Fruit fly (Drosophila melanogaster) whole organism, embryonic: ENCODE data around the gene AstCC.

Experiments
- Aef1 ChIP-seq: fragments of 200-800 bp; sonication (Bioruptor generic); IDR thresholded peaks from 3 replicates; pipeline ENCODE4 v1.3.6; 2022; ENCODE audit warnings: missing biosample characterization, missing genetic modification characterization
- Atf3 ChIP-seq: fragments of 200-800 bp; sonication (Bioruptor generic); optimal IDR thresholded peaks from 3 replicates; lab custom pipeline; 2016; ENCODE audit warnings: missing biosample characterization, missing genetic modification characterization
- CG11723 ChIP-seq: fragments of 200-800 bp; sonication (Bioruptor generic); optimal IDR thresholded peaks from 2 replicates; lab custom pipeline; 2017; ENCODE audit warnings: missing biosample characterization, mild to moderate bottlenecking, missing genetic modification characterization
- CG12299 ChIP-seq: fragments of 200-800 bp; sonication (Bioruptor generic); optimal IDR thresholded peaks from 2 replicates; lab custom pipeline; 2018; ENCODE audit warnings: missing biosample characterization, mild to moderate bottlenecking, missing genetic modification characterization
- CG1233 ChIP-seq: fragments of 200-800 bp; sonication (Bioruptor generic); optimal IDR thresholded peaks from 4 replicates; lab custom pipeline; 2018; ENCODE audit warnings: missing biosample characterization, mild to moderate bottlenecking, missing genetic modification characterization
- CG12744 ChIP-seq: fragments of 200-800 bp; sonication (Bioruptor generic); optimal IDR thresholded peaks from 2 replicates; lab custom pipeline; 2016; ENCODE audit warnings: missing biosample characterization, missing genetic modification characterization
- CG13287 ChIP-seq: fragments of 200-800 bp; sonication (Bioruptor generic); IDR thresholded peaks from 2 replicates; pipeline ENCODE4 v1.3.6; 2022; ENCODE audit warnings: missing biosample characterization, missing genetic modification characterization; ENCODE audit not compliant: partially characterized antibody
- CG14441 ChIP-seq: fragments of 200-800 bp; sonication (Bioruptor generic); IDR thresholded peaks from 2 replicates; pipeline ENCODE4 v1.3.6; 2022; ENCODE audit warnings: missing biosample characterization, missing genetic modification characterization
- CG14710 ChIP-seq: fragments of 200-800 bp; sonication (Bioruptor generic); optimal IDR thresholded peaks from 3 replicates; lab custom pipeline; 2019; ENCODE audit warnings: missing biosample characterization, mild to moderate bottlenecking, missing genetic modification characterization, moderate library complexity
- CG1529 ChIP-seq: fragments of 200-800 bp; sonication (Bioruptor generic); optimal IDR thresholded peaks from 3 replicates; lab custom pipeline; 2018; ENCODE audit warnings: missing biosample characterization, missing genetic modification characterization
- CG15601 ChIP-seq: fragments of 200-800 bp; sonication (Bioruptor generic); optimal IDR thresholded peaks from 3 replicates; lab custom pipeline; 2019; ENCODE audit warnings: missing biosample characterization, mild to moderate bottlenecking, missing genetic modification characterization, moderate library complexity
- CG15696 ChIP-seq: fragments of 200-800 bp; sonication (Bioruptor generic); optimal IDR thresholded peaks from 2 replicates; lab custom pipeline; 2019; ENCODE audit warnings: missing biosample characterization, mild to moderate bottlenecking, missing genetic modification characterization, moderate library complexity
- CG1647 ChIP-seq: fragments of 200-800 bp; sonication (Bioruptor generic); optimal IDR thresholded peaks from 3 replicates; lab custom pipeline; 2016; ENCODE audit warnings: missing biosample characterization, missing genetic modification characterization
- CG16815 ChIP-seq: fragments of 200-800 bp; sonication (Bioruptor generic); optimal IDR thresholded peaks from 3 replicates; lab custom pipeline; 2017; ENCODE audit warnings: missing biosample characterization, mild to moderate bottlenecking, missing genetic modification characterization
- CG17568 ChIP-seq: fragments of 200-800 bp; sonication (Bioruptor generic); optimal IDR thresholded peaks from 2 replicates; lab custom pipeline; 2018; ENCODE audit warnings: missing biosample characterization, mild to moderate bottlenecking, missing genetic modification characterization, moderate library complexity
- CG18262 ChIP-seq: fragments of 200-800 bp; optimal IDR thresholded peaks from 3 replicates; lab custom pipeline; 2019; ENCODE audit warnings: missing biosample characterization, mild to moderate bottlenecking, missing genetic modification characterization, moderate library complexity
- CG2129 ChIP-seq: fragments of 200-800 bp; sonication (Bioruptor generic); IDR thresholded peaks from 2 replicates; pipeline ENCODE4 v1.3.6; 2022; ENCODE audit warnings: missing biosample characterization, missing genetic modification characterization; ENCODE audit not compliant: partially characterized antibody
- CG31224 ChIP-seq: fragments of 200-800 bp; sonication (Bioruptor generic); IDR thresholded peaks from 2 replicates; pipeline ENCODE4 v1.3.6; 2022; ENCODE audit warnings: missing biosample characterization, missing genetic modification characterization
- CG32532 ChIP-seq: fragments of 200-800 bp; sonication (Bioruptor generic); IDR thresholded peaks from 2 replicates; pipeline ENCODE4 v1.3.6; 2022; ENCODE audit warnings: missing biosample characterization, missing genetic modification characterization
- CG33213 ChIP-seq: fragments of 200-800 bp; sonication (Bioruptor generic); optimal IDR thresholded peaks from 3 replicates; lab custom pipeline; 2016; ENCODE audit warnings: missing biosample characterization, missing genetic modification characterization
- CG4424 ChIP-seq: fragments of 200-800 bp; sonication (Bioruptor generic); optimal IDR thresholded peaks from 3 replicates; lab custom pipeline; 2016; ENCODE audit warnings: missing biosample characterization, missing genetic modification characterization
- CG6654 ChIP-seq: fragments of 200-800 bp; sonication (Bioruptor generic); optimal IDR thresholded peaks from 2 replicates; lab custom pipeline; 2017; ENCODE audit warnings: missing biosample characterization, mild to moderate bottlenecking, missing genetic modification characterization
- CG8290 ChIP-seq, 3 experiments: fragments of 200-800 bp; sonication (Bioruptor generic); optimal IDR thresholded peaks; 2 replicates each; lab custom pipeline; 2016 to 2019; ENCODE audit warnings: missing biosample characterization in 3 of 3, missing genetic modification characterization in 3 of 3, mild to moderate bottlenecking in 2 of 3, moderate library complexity in 1 of 3
- Chrac-16 ChIP-seq: fragments of 200-800 bp; sonication (Bioruptor generic); optimal IDR thresholded peaks from 3 replicates; lab custom pipeline; 2016; ENCODE audit warnings: missing biosample characterization, missing genetic modification characterization
- CoRest ChIP-seq: fragments of 200-800 bp; sonication (Bioruptor generic); optimal IDR thresholded peaks from 3 replicates; lab custom pipeline; 2018; ENCODE audit warnings: missing biosample characterization, mild to moderate bottlenecking, missing genetic modification characterization, moderate library complexity
- D ChIP-seq, 2 experiments: fragments of 200-800 bp in 1 of 2; fragments of >200 bp in 1 of 2; sonication (Bioruptor generic) in 1 of 2; optimal IDR thresholded peaks; 2 replicates in 1 of 2; 3 replicates in 1 of 2; lab custom pipeline; 2017; ENCODE audit warnings: mild to moderate bottlenecking in 1 of 2, missing biosample characterization in 1 of 2, missing genetic modification characterization in 1 of 2, missing genetic modification reagents in 1 of 2
- Dp ChIP-seq: fragments of 200-800 bp; sonication (Bioruptor generic); optimal IDR thresholded peaks from 2 replicates; lab custom pipeline; 2018; ENCODE audit warnings: missing biosample characterization, mild to moderate bottlenecking, missing genetic modification characterization, moderate library complexity
- E2f1 ChIP-seq: fragments of 200-800 bp; sonication (Bioruptor generic); IDR thresholded peaks from 2 replicates; pipeline ENCODE4 v1.3.6; 2022; ENCODE audit warnings: missing biosample characterization, missing genetic modification characterization
- H2.0 ChIP-seq: fragments of 200-800 bp; sonication (Bioruptor generic); IDR thresholded peaks from 2 replicates; pipeline ENCODE4 v1.3.6; 2022; ENCODE audit warnings: missing biosample characterization, missing genetic modification characterization
- Lhr ChIP-seq: fragments of 200-800 bp; sonication (Bioruptor generic); optimal IDR thresholded peaks from 3 replicates; lab custom pipeline; 2017; ENCODE audit warnings: mild to moderate bottlenecking, missing biosample characterization, missing genetic modification reagents, missing genetic modification characterization
- Sin3A ChIP-seq: fragments of >200 bp; optimal IDR thresholded peaks from 2 replicates; lab custom pipeline; 2018
- Sry-β ChIP-seq: fragments of 200-800 bp; sonication (Bioruptor generic); optimal IDR thresholded peaks from 2 replicates; lab custom pipeline; 2018; ENCODE audit warnings: missing biosample characterization, mild to moderate bottlenecking, missing genetic modification characterization, moderate library complexity
- TFAM ChIP-seq: fragments of 200-800 bp; sonication (Bioruptor generic); optimal IDR thresholded peaks from 2 replicates; lab custom pipeline; 2017; ENCODE audit warnings: missing biosample characterization, missing genetic modification characterization, inconsistent platforms
- Xbp1 ChIP-seq: fragments of 200-800 bp; sonication (Bioruptor generic); optimal IDR thresholded peaks from 3 replicates; lab custom pipeline; 2016; ENCODE audit warnings: missing biosample characterization, mild to moderate bottlenecking, missing genetic modification characterization
- chn ChIP-seq: fragments of 200-800 bp; sonication (Bioruptor generic); optimal IDR thresholded peaks from 2 replicates; lab custom pipeline; 2016; ENCODE audit warnings: missing biosample characterization, missing genetic modification characterization
- dpn ChIP-seq, 2 experiments: fragments of 200-800 bp; sonication (Bioruptor generic); optimal IDR thresholded peaks; 3 replicates each; lab custom pipeline; 2016; ENCODE audit warnings: missing biosample characterization in 2 of 2, missing genetic modification characterization in 2 of 2
- dysf ChIP-seq: fragments of 200-800 bp; sonication (Bioruptor generic); IDR thresholded peaks from 3 replicates; pipeline ENCODE4 v1.3.6; 2022; ENCODE audit warnings: missing biosample characterization, missing genetic modification characterization
- emc ChIP-seq: fragments of 200-800 bp; sonication (Bioruptor generic); optimal IDR thresholded peaks from 2 replicates; lab custom pipeline; 2016; ENCODE audit warnings: missing biosample characterization, missing genetic modification characterization
- en ChIP-seq: fragments of 200-800 bp; sonication (Bioruptor generic); optimal IDR thresholded peaks from 2 replicates; lab custom pipeline; 2016; ENCODE audit warnings: missing biosample characterization, missing genetic modification characterization
- fd96Cb ChIP-seq: fragments of 200-800 bp; sonication (Bioruptor generic); optimal IDR thresholded peaks from 2 replicates; lab custom pipeline; 2018; ENCODE audit warnings: missing biosample characterization, mild to moderate bottlenecking, missing genetic modification characterization, moderate library complexity
- h ChIP-seq: fragments of >200 bp; optimal IDR thresholded peaks from 2 replicates; lab custom pipeline; 2017
- hbn ChIP-seq: fragments of 200-800 bp; sonication (Bioruptor generic); IDR thresholded peaks from 2 replicates; pipeline ENCODE4 v1.3.6; 2022; ENCODE audit warnings: missing biosample characterization, missing genetic modification characterization; ENCODE audit not compliant: partially characterized antibody
- pfk ChIP-seq: fragments of 200-800 bp; sonication (Bioruptor generic); optimal IDR thresholded peaks from 2 replicates; lab custom pipeline; 2018; ENCODE audit warnings: missing biosample characterization, mild to moderate bottlenecking, missing genetic modification characterization, moderate library complexity
- pho ChIP-seq: fragments of 200-800 bp; sonication (Bioruptor generic); optimal IDR thresholded peaks from 2 replicates; lab custom pipeline; 2016; ENCODE audit warnings: missing biosample characterization, missing genetic modification characterization
- sisA ChIP-seq: fragments of 200-800 bp; sonication (Bioruptor generic); IDR thresholded peaks from 2 replicates; pipeline ENCODE4 v1.3.6; 2022; ENCODE audit warnings: missing biosample characterization, missing genetic modification characterization
- sr ChIP-seq: fragments of 200-800 bp; sonication (Bioruptor generic); IDR thresholded peaks from 3 replicates; pipeline ENCODE4 v1.3.6; 2022; ENCODE audit warnings: missing biosample characterization, missing genetic modification characterization
- stc ChIP-seq: fragments of 200-800 bp; sonication (Bioruptor generic); IDR thresholded peaks from 2 replicates; pipeline ENCODE4 v1.3.6; 2022; ENCODE audit warnings: missing biosample characterization, missing genetic modification characterization
- unc-4 ChIP-seq: fragments of 200-800 bp; sonication (Bioruptor generic); IDR thresholded peaks from 2 replicates; pipeline ENCODE4 v1.3.6; 2022; ENCODE audit warnings: missing biosample characterization, missing genetic modification characterization; ENCODE audit not compliant: partially characterized antibody
- usp ChIP-seq: fragments of >200 bp; optimal IDR thresholded peaks from 2 replicates; lab custom pipeline; 2017; ENCODE audit warnings: missing biosample characterization, missing genetic modification characterization
- vnd ChIP-seq: fragments of 200-800 bp; sonication (Bioruptor generic); IDR thresholded peaks from 3 replicates; pipeline ENCODE4 v1.3.6; 2022; ENCODE audit warnings: missing biosample characterization, missing genetic modification characterization; ENCODE audit not compliant: partially characterized antibody
- zen ChIP-seq: fragments of 200-800 bp; sonication (Bioruptor generic); optimal IDR thresholded peaks from 3 replicates; lab custom pipeline; 2018; ENCODE audit warnings: missing biosample characterization, mild to moderate bottlenecking, missing genetic modification characterization, moderate library complexity

Gene AstCC

DNA sequence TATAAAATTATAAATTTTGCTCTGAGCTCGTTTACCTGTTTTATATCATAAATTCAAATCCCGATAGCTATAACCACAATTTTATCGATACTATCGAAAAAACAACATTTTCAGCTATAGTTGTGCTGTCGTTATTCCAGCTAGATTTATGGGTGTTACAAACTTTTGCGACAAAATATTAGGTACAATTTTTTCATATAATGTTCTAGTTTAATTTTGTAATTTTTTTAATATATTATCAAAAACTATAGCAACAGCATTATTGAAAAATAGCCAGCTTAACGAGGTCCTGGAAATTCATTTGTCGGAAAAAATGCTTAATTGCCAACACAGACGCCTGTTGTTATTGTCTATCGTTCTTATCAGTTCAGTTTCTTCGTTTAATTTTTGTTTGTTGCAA lies 6.1 kb upstream of the AstCC start, which contains the start of gene Wdr59 (continued):
- TF ChIP-seq D (optimal IDR thresholded peaks at IDR 0.05; lab: Kevin White, UChicago), result no peak
- no peak for TF ChIP-seq D (GFP tag; optimal IDR thresholded peaks at IDR 0.05; lab: Kevin White, UChicago)
- TF ChIP-seq TFAM (GFP tag; lab: Kevin White, UChicago), result no peak
- TF ChIP-seq h (lab: Kevin White, UChicago), result no peak
- TF ChIP-seq pfk, result no peak
- no peak for TF ChIP-seq sr
- no peak for TF ChIP-seq usp (GFP tag; lab: Kevin White, UChicago)
- TF ChIP-seq hbn (GFP tag; lab: Robert Waterston, UW), result peak; percentile 77
- TF ChIP-seq sisA, result no peak
- no peak for TF ChIP-seq CG12299 (tag; lab: Kevin White, UChicago)
- no peak for TF ChIP-seq Lhr
- no peak for TF ChIP-seq Atf3 (GFP tag; lab: Kevin White, UChicago)
- TF ChIP-seq CG12744 (GFP tag; lab: Kevin White, UChicago), result no peak
- no peak for TF ChIP-seq dysf (GFP tag; lab: Robert Waterston, UW)
- TF ChIP-seq dpn (GFP tag; optimal IDR thresholded peaks at IDR 0.05; lab: Kevin White, UChicago), result peak; percentile 22 to 50
- peak; percentile 10 for TF ChIP-seq CG1233 (GFP tag; lab: Kevin White, UChicago)
- peak; percentile 60; the same call in 1 of the 2 replicates for TF ChIP-seq CG2129 (GFP tag; lab: Robert Waterston, UW)
- TF ChIP-seq CG14710 (tag; lab: Kevin White, UChicago), result peak; percentile 77
- 0 out of 3 replicates have a peak, but pooled peaks have one; percentile 19 for TF ChIP-seq Aef1 (GFP tag; lab: Robert Waterston, UW)
- TF ChIP-seq CG15696 (tag; lab: Kevin White, UChicago), result peak; percentile 33
- TF ChIP-seq vnd (GFP tag; lab: Robert Waterston, UW), result peak; percentile 52; the same call in 2 of the 3 replicates
- peak; percentile 59 for TF ChIP-seq Xbp1 (GFP tag; lab: Kevin White, UChicago)
- TF ChIP-seq chn (GFP tag; lab: Kevin White, UChicago), result no peak
- peak; percentile 90 for TF ChIP-seq Dp (GFP tag; lab: Kevin White, UChicago)
- no peak for TF ChIP-seq stc (GFP tag; lab: Robert Waterston, UW)
- peak; percentile 79 for TF ChIP-seq unc-4 (GFP tag; lab: Robert Waterston, UW)
- peak; percentile 42 for TF ChIP-seq zen (tag; lab: Kevin White, UChicago)
- peak; percentile 84 for TF ChIP-seq CG13287 (GFP tag; lab: Robert Waterston, UW)
- no peak for TF ChIP-seq CG15601 (tag; lab: Kevin White, UChicago)
- no peak for TF ChIP-seq CG31224 (GFP tag; lab: Robert Waterston, UW)
- no peak for TF ChIP-seq en (GFP tag; lab: Kevin White, UChicago)
- 0 out of 2 replicates have a peak, but pooled peaks have one; percentile 13 for TF ChIP-seq CG14441 (GFP tag; lab: Robert Waterston, UW)
- TF ChIP-seq CG33213 (GFP tag; lab: Kevin White, UChicago), result no peak
- TF ChIP-seq CG4424 (GFP tag; lab: Kevin White, UChicago), result peak; percentile 43
- no peak for TF ChIP-seq emc
- peak; percentile 28 for TF ChIP-seq CG8290 (GFP tag; optimal IDR thresholded peaks at IDR 0.05; lab: Kevin White, UChicago)
- no peak for TF ChIP-seq CG8290 (tag; optimal IDR thresholded peaks at IDR 0.05; lab: Kevin White, UChicago)
- TF ChIP-seq Sin3A, result no peak
- peak; percentile 55 for TF ChIP-seq Chrac-16 (GFP tag; lab: Kevin White, UChicago)
- no peak for TF ChIP-seq CG18262 (tag; lab: Kevin White, UChicago)
- TF ChIP-seq CG1647 (GFP tag; lab: Kevin White, UChicago), result no peak
- TF ChIP-seq Sry-β, result peak; percentile 99
- TF ChIP-seq CG32532, result no peak
- no peak for TF ChIP-seq CG17568 (GFP tag; lab: Kevin White, UChicago)
- no peak for TF ChIP-seq CG1529 (GFP tag; lab: Kevin White, UChicago)
- TF ChIP-seq fd96Cb (tag; lab: Kevin White, UChicago), result peak; percentile 14
- TF ChIP-seq CoRest (tag; lab: Kevin White, UChicago), result peak; percentile 67
- TF ChIP-seq CG16815, result peak; percentile 16
- TF ChIP-seq pho (GFP tag; lab: Kevin White, UChicago), result peak; percentile 28
- no peak for TF ChIP-seq CG6654 (GFP tag; lab: Kevin White, UChicago)
- TF ChIP-seq E2f1, result peak; percentile 41
- no peak for TF ChIP-seq H2.0 (GFP tag; lab: Robert Waterston, UW)
- no peak for TF ChIP-seq CG11723
